Fruit fly (Drosophila melanogaster): ENCODE data around the gene DIP1.

The DIP1 gene

DNA sequence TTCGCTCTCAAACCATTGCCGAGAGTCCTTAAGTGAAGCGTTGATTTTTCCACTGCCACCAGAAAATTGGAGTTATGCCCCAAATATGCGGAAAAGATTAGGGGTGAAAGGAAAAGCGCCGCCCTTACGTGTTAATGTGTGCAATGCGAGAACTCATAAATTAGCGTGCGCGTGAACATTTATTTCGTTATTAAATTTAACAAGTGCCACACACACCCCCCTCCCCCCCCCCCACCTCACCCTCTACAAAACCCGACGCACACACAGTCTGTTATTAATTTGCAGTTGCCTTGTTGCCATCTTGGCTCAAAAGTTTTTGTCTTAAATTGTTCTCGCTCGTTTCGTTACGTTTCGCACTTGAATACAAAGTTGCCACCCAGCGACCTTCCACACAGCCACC lies 41.9 kb downstream of the DIP1 start:
- no peak for TF ChIP-seq CG17801 (GFP tag; optimal IDR thresholded peaks at IDR 0.05; ENCODE audit: partially characterized antibody)

All from ovary, adult (tissue).